Fruit fly (Drosophila melanogaster) whole organism, embryonic: Measurements from ENCODE around the gene CG33641.

Source experiments
- B-H1 ChIP-seq: fragments of 200-800 bp; sonication (Bioruptor generic); IDR thresholded peaks from 3 replicates; pipeline ENCODE4 v1.3.6; 2022; ENCODE audit warnings: missing biosample characterization, missing genetic modification characterization
- Bgb ChIP-seq: fragments of 200-800 bp; sonication (Bioruptor generic); IDR thresholded peaks from 2 replicates; pipeline ENCODE4 v1.3.6; 2022; ENCODE audit warnings: missing biosample characterization, missing genetic modification characterization; ENCODE audit not compliant: partially characterized antibody
- Blimp-1 ChIP-seq: fragments of 200-800 bp; sonication (Bioruptor generic); optimal IDR thresholded peaks from 3 replicates; lab custom pipeline; 2018; ENCODE audit warnings: missing biosample characterization, missing genetic modification characterization, mild to moderate bottlenecking, moderate library complexity, missing genetic modification reagents
- CG10274 ChIP-seq: fragments of 200-800 bp; sonication (Bioruptor generic); optimal IDR thresholded peaks from 3 replicates; lab custom pipeline; 2017; ENCODE audit warnings: missing biosample characterization, mild to moderate bottlenecking, missing genetic modification characterization
- CG10543 ChIP-seq: fragments of 200-800 bp; sonication (Bioruptor generic); optimal IDR thresholded peaks from 3 replicates; lab custom pipeline; 2017; ENCODE audit warnings: missing biosample characterization, mild to moderate bottlenecking, missing genetic modification characterization, moderate library complexity
- CG12155 ChIP-seq: fragments of 200-800 bp; sonication (Bioruptor generic); optimal IDR thresholded peaks from 3 replicates; lab custom pipeline; 2016; ENCODE audit warnings: missing biosample characterization, missing genetic modification characterization
- CG13296 ChIP-seq: fragments of 200-800 bp; sonication (Bioruptor generic); optimal IDR thresholded peaks from 3 replicates; lab custom pipeline; 2018; ENCODE audit warnings: missing biosample characterization, mild to moderate bottlenecking, missing genetic modification characterization
- CG13424 ChIP-seq: fragments of 200-800 bp; sonication (Bioruptor generic); optimal IDR thresholded peaks from 2 replicates; lab custom pipeline; 2019; ENCODE audit warnings: missing biosample characterization, mild to moderate bottlenecking, missing genetic modification characterization, moderate library complexity
- CG1529 ChIP-seq: fragments of 200-800 bp; sonication (Bioruptor generic); optimal IDR thresholded peaks from 3 replicates; lab custom pipeline; 2018; ENCODE audit warnings: missing biosample characterization, missing genetic modification characterization
- CG16863 ChIP-seq: fragments of 200-800 bp; sonication (Bioruptor generic); optimal IDR thresholded peaks from 3 replicates; lab custom pipeline; 2016; ENCODE audit warnings: missing biosample characterization, missing genetic modification characterization
- CG17612 ChIP-seq: fragments of 200-800 bp; sonication (Bioruptor generic); IDR thresholded peaks from 2 replicates; pipeline ENCODE4 v1.3.6; 2022; ENCODE audit warnings: missing biosample characterization, missing genetic modification characterization
- CG17829 ChIP-seq: fragments of 200-800 bp; optimal IDR thresholded peaks from 2 replicates; lab custom pipeline; 2019; ENCODE audit warnings: missing biosample characterization, mild to moderate bottlenecking, missing genetic modification characterization, moderate library complexity
- CG17912 ChIP-seq: fragments of 200-800 bp; sonication (Bioruptor generic); optimal IDR thresholded peaks from 2 replicates; lab custom pipeline; 2018; ENCODE audit warnings: missing biosample characterization, mild to moderate bottlenecking, missing genetic modification characterization
- CG18599 ChIP-seq: fragments of 200-800 bp; sonication (Bioruptor generic); optimal IDR thresholded peaks from 3 replicates; lab custom pipeline; 2017; ENCODE audit warnings: missing biosample characterization, missing genetic modification characterization, mild to moderate bottlenecking, moderate library complexity, missing genetic modification reagents
- CG31441 ChIP-seq: fragments of 200-800 bp; sonication (Bioruptor generic); IDR thresholded peaks from 2 replicates; pipeline ENCODE4 v1.3.6; 2022; ENCODE audit warnings: missing biosample characterization, missing genetic modification characterization
- CG4707 ChIP-seq: fragments of 200-800 bp; sonication (Bioruptor generic); optimal IDR thresholded peaks from 2 replicates; lab custom pipeline; 2018; ENCODE audit warnings: missing biosample characterization, mild to moderate bottlenecking, missing genetic modification characterization, moderate library complexity
- CG6654 ChIP-seq: fragments of 200-800 bp; sonication (Bioruptor generic); optimal IDR thresholded peaks from 2 replicates; lab custom pipeline; 2017; ENCODE audit warnings: missing biosample characterization, mild to moderate bottlenecking, missing genetic modification characterization
- CG6765 ChIP-seq: fragments of 200-800 bp; sonication (Bioruptor generic); optimal IDR thresholded peaks from 3 replicates; lab custom pipeline; 2017; ENCODE audit warnings: missing biosample characterization, mild to moderate bottlenecking, missing genetic modification characterization
- CG9932 ChIP-seq: fragments of 200-800 bp; sonication (Bioruptor generic); IDR thresholded peaks from 2 replicates; pipeline ENCODE4 v1.3.6; 2022; ENCODE audit warnings: missing biosample characterization, missing genetic modification characterization
- Ets65A ChIP-seq: fragments of 200-800 bp; sonication (Bioruptor generic); peaks from one replicate; lab custom pipeline; 2016; ENCODE audit warnings: missing biosample characterization, missing genetic modification characterization
- Mes4 ChIP-seq: fragments of 200-800 bp; sonication (Bioruptor generic); optimal IDR thresholded peaks from 2 replicates; lab custom pipeline; 2016; ENCODE audit warnings: missing biosample characterization, missing genetic modification characterization
- Sry-δ ChIP-seq: fragments of 200-800 bp; sonication (Bioruptor generic); optimal IDR thresholded peaks from 2 replicates; lab custom pipeline; 2016; ENCODE audit warnings: missing biosample characterization, missing genetic modification characterization
- Taf1 ChIP-seq: fragments of 200-800 bp; sonication (Bioruptor generic); IDR thresholded peaks from 2 replicates; pipeline ENCODE4 v1.3.6; 2022; ENCODE audit warnings: missing biosample characterization, missing genetic modification characterization
- ap ChIP-seq: fragments of 200-800 bp; sonication (Bioruptor generic); IDR thresholded peaks from 2 replicates; pipeline ENCODE4 v1.3.6; 2022; ENCODE audit warnings: missing biosample characterization, missing genetic modification characterization
- bowl ChIP-seq: fragments of 200-800 bp; sonication (Bioruptor generic); IDR thresholded peaks from 2 replicates; pipeline ENCODE4 v1.3.6; 2022; ENCODE audit warnings: missing biosample characterization, missing genetic modification characterization
- esg ChIP-seq: fragments of 200-800 bp; sonication (Bioruptor generic); conservative IDR thresholded peaks from 2 replicates; pipeline ENCODE4 v1.3.6; 2022; ENCODE audit warnings: missing biosample characterization, missing genetic modification characterization
- hb ChIP-seq: fragments of 200-800 bp; sonication (Bioruptor generic); IDR thresholded peaks from 3 replicates; pipeline ENCODE4 v1.3.6; 2022; ENCODE audit warnings: missing biosample characterization, missing genetic modification characterization; ENCODE audit not compliant: partially characterized antibody
- her ChIP-seq: fragments of 200-800 bp; sonication (Bioruptor generic); optimal IDR thresholded peaks from 2 replicates; lab custom pipeline; 2016; ENCODE audit warnings: missing biosample characterization, missing genetic modification characterization
- inv ChIP-seq: fragments of 200-800 bp; sonication (Bioruptor generic); IDR thresholded peaks from 2 replicates; pipeline ENCODE4 v1.3.6; 2022; ENCODE audit warnings: missing biosample characterization, missing genetic modification characterization; ENCODE audit not compliant: partially characterized antibody
- jumu ChIP-seq: fragments of 200-800 bp; sonication (Bioruptor generic); optimal IDR thresholded peaks from 3 replicates; lab custom pipeline; 2016; ENCODE audit warnings: missing biosample characterization, missing genetic modification characterization
- p53 ChIP-seq: fragments of 200-800 bp; sonication (Bioruptor generic); optimal IDR thresholded peaks from 2 replicates; lab custom pipeline; 2016; ENCODE audit warnings: missing biosample characterization, missing genetic modification characterization
- row ChIP-seq: fragments of 200-800 bp; sonication (Bioruptor generic); IDR thresholded peaks from 3 replicates; pipeline ENCODE4 v1.3.6; 2022; ENCODE audit warnings: missing biosample characterization, missing genetic modification characterization
- sisA ChIP-seq: fragments of 200-800 bp; sonication (Bioruptor generic); IDR thresholded peaks from 2 replicates; pipeline ENCODE4 v1.3.6; 2022; ENCODE audit warnings: missing biosample characterization, missing genetic modification characterization
- tup ChIP-seq: fragments of 200-800 bp; sonication (Bioruptor generic); optimal IDR thresholded peaks from 2 replicates; lab custom pipeline; 2016; ENCODE audit warnings: missing biosample characterization, mild to moderate bottlenecking, missing genetic modification characterization, moderate library complexity
- usp ChIP-seq: fragments of >200 bp; optimal IDR thresholded peaks from 2 replicates; lab custom pipeline; 2017; ENCODE audit warnings: missing biosample characterization, missing genetic modification characterization
- zen ChIP-seq: fragments of 200-800 bp; sonication (Bioruptor generic); optimal IDR thresholded peaks from 3 replicates; lab custom pipeline; 2018; ENCODE audit warnings: missing biosample characterization, mild to moderate bottlenecking, missing genetic modification characterization, moderate library complexity
- zen2 ChIP-seq: fragments of 200-800 bp; sonication (Bioruptor generic); IDR thresholded peaks from 3 replicates; pipeline ENCODE4 v1.3.6; 2022; ENCODE audit warnings: missing biosample characterization, missing genetic modification characterization; ENCODE audit not compliant: partially characterized antibody

The CG33641 gene

DNA sequence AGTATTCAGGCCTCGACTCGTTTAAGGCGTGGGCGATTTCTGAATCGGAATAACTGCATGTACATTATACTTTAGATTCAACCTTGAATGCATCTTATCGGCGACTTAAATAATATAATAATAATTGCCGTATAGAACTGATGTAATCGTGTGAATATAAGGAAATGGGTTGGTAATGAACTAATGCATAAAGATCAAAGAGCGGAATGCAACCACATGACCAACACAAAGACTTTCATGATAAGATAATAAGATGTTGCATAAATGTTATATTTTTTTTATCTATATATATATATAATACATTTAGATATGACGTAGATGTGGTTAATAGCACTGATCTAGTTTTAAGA is 13.2 kb upstream of the CG33641 start:
- TF ChIP-seq CG6765: no peak
- TF ChIP-seq Ets65A (GFP tag; lab: Kevin White, UChicago): peak; percentile 70

DNA sequence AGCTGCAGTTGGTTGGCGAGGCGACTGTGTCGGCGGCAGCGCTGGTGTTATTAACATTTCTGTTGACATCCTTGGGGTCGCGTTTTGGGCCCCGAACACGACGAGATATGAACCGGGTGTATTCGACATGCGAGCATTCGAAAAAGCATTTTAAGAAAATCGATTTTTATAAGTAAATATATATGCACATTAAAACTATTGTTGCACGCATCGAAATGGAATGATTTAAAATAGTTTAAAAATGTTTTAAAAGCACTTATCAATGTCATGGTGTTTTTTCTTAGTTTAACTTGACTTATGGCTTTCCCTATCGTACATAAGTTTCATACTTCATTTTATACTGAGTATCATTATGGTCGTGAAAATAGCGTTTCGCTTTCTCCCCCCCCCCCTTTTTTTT is 7.0 kb upstream of the CG33641 start:
- no peak for TF ChIP-seq CG6654 (GFP tag; lab: Kevin White, UChicago)
- peak; percentile 31; the same call in 1 of the 3 replicates for TF ChIP-seq row (GFP tag; lab: Robert Waterston, UW)

DNA sequence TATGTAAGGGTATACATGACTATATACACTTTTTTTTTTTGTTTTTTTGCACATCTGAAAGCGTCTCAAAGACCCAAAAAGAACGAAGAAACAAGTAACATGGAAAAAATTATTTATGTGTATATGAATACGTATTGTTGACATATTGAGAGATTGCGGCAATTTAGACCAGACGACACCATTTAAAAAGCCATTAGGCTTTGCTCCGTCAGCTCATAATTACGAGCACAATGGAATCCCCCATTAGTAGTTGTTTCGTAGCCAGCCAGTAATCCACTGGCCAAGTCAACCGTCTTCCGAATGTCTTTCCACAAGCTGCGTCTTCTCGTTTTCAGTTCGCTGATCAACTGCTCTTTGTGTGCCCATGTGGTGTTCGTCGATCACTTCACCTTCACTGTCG is 1.3 kb upstream of the CG33641 start, which contains the start of gene CG33640:
Gene CG33640, plus strand, starts transcription at position 301 of the 400 bp plus-strand sequence.
- TF ChIP-seq CG31441 (GFP tag; lab: Robert Waterston, UW): no peak
- peak; percentile 15 for TF ChIP-seq zen (tag; lab: Kevin White, UChicago)
- TF ChIP-seq CG17829 (tag; lab: Kevin White, UChicago): no peak
- no peak for TF ChIP-seq zen2 (GFP tag; lab: Robert Waterston, UW)
- no peak for TF ChIP-seq CG9932 (GFP tag; lab: Robert Waterston, UW)

DNA sequence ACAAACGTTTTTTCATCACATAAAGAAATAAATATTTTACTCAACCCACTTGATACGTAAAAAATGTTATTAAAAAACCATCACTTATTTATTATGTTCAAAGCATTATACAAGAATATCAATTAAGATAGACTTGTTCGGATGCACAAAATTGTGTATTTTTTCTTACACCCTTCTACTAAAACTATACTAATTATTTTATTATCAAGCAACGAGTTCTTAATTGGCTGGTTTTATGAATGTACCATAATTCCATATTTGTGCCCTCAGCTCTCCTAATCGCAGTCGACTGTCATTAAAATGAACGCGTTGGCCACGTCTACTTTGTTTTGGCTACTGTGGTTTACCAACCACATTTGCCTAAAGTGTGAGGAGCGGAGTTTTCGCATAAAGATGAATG is 833 bp downstream of the CG33641 start, which contains the start of gene CG33642:
Gene CG33642, plus strand, starts transcription at position 301 of the 400 bp plus-strand sequence.
- TF ChIP-seq jumu (GFP tag; lab: Kevin White, UChicago) (no peak), CG12155 (no peak), CG10274 (GFP tag; lab: Kevin White, UChicago) (no peak), CG17612 (GFP tag; lab: Robert Waterston, UW) (no peak), CG18599 (GFP tag; lab: Kevin White, UChicago) (no peak), p53 (no peak)

DNA sequence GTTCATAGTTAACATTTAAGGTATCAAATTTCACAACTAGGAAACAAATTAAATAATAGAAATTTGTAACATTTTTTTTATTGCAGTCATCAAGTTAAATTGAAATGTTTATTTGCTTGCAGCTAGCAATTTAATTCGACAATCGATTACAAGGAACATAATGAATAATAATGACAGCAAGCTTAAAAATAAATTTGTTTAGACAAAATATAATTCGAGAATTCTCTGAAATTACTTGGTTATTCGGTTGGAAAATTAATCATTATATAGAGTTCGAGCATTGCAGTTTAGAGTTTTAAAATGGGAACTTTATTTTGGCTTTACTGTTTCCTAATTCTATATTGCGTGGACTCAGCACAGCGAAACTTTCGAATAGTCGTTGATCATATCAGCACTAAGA is 1.9 kb downstream of the CG33641 start, which contains the start of gene CG33643:
Gene CG33643, plus strand, starts transcription at position 301 of the 400 bp plus-strand sequence.
- TF ChIP-seq ap (GFP tag; lab: Robert Waterston, UW): no peak
- TF ChIP-seq CG4707 (GFP tag; lab: Kevin White, UChicago): no peak
- no peak for TF ChIP-seq bowl (GFP tag; lab: Robert Waterston, UW)
- TF ChIP-seq esg (GFP tag; lab: Robert Waterston, UW): no peak
- TF ChIP-seq CG18599 (GFP tag; lab: Kevin White, UChicago): no peak
- no peak for TF ChIP-seq CG13424 (tag; lab: Kevin White, UChicago)
- no peak for TF ChIP-seq CG16863 (GFP tag; lab: Kevin White, UChicago)
- no peak for TF ChIP-seq Taf1 (GFP tag; lab: Robert Waterston, UW)
- no peak for TF ChIP-seq usp
- TF ChIP-seq tup (GFP tag; lab: Kevin White, UChicago): no peak
- TF ChIP-seq CG10543: no peak
- no peak for TF ChIP-seq B-H1 (GFP tag; lab: Robert Waterston, UW)
- no peak for TF ChIP-seq CG17912

DNA sequence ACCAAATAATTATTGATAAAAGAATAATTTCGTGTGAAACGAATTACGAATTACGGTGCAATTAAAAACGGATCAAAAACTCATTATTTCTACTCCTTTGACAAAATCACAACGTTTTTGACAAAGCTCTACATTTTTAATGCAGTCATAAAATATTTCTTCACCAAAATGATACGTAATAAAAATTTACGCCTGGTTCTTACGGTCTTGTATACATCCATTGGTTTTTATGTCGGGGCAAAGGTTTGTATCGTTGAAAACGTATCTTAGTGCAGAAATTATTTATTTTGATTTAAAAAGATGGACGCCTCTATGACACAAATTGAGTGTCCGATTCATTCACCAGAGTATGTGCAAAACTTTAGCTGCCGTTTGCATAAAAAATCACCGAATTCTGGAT is 2.9 kb downstream of the CG33641 start, which contains the start of gene CG33644:
Gene CG33644, plus strand, starts transcription at position 301 of the 400 bp plus-strand sequence.
- TF ChIP-seq hb (GFP tag; lab: Robert Waterston, UW) (no peak), CG1529 (no peak), her (no peak), Ets65A (GFP tag; lab: Kevin White, UChicago) (no peak), Sry-δ (no peak), CG13296 (GFP tag; lab: Kevin White, UChicago) (no peak), Bgb (GFP tag; lab: Robert Waterston, UW) (no peak), Mes4 (GFP tag; lab: Kevin White, UChicago) (no peak), sisA (GFP tag; lab: Robert Waterston, UW) (no peak), CG4707 (GFP tag; lab: Kevin White, UChicago) (no peak), Blimp-1 (GFP tag; lab: Kevin White, UChicago) (no peak), inv (GFP tag; lab: Robert Waterston, UW) (no peak)
